Worm (Caenorhabditis elegans): Measurements from ENCODE around the gene C04H4.1.

ce11 chrII:8004157-8004556, 45.5 kb downstream of the C04H4.1 start, which contains the start of gene pgp-11:
- no peak for TF ChIP-seq blmp-1 (tag; optimal IDR thresholded peaks at IDR 0.05)
- TF ChIP-seq ceh-39 (tag; optimal IDR thresholded peaks at IDR 0.05), result no peak
- TF ChIP-seq snpc-4 (tag; optimal IDR thresholded peaks at IDR 0.05), result no peak
